Fruit fly (Drosophila melanogaster): Measurements from ENCODE around the gene mRpL28.

dm6 chr2L:4936325-4936869, 37.4 kb upstream of the mRpL28 start, which contains the start of gene hoe2:
- TF ChIP-seq D1 (tag; optimal IDR thresholded peaks at IDR 0.05) (no peak), Ets98B (GFP tag; IDR thresholded peaks at IDR 0.05) (no peak), Pif1A (GFP tag; optimal IDR thresholded peaks at IDR 0.05) (no peak), Snoo (tag; optimal IDR thresholded peaks at IDR 0.05) (no peak), CG9948 (tag; optimal IDR thresholded peaks at IDR 0.05) (no peak), EcR (GFP tag; optimal IDR thresholded peaks at IDR 0.05) (no peak), CG17806 (tag; optimal IDR thresholded peaks at IDR 0.05) (no peak), CG32121 (GFP tag; IDR thresholded peaks at IDR 0.05) (no peak), CG15710 (tag; optimal IDR thresholded peaks at IDR 0.05) (no peak)

Data from whole organism, pupa.